Fruit fly (Drosophila melanogaster): ENCODE measurements around the gene Nnp-1.

Nnp-1 gene

DNA sequence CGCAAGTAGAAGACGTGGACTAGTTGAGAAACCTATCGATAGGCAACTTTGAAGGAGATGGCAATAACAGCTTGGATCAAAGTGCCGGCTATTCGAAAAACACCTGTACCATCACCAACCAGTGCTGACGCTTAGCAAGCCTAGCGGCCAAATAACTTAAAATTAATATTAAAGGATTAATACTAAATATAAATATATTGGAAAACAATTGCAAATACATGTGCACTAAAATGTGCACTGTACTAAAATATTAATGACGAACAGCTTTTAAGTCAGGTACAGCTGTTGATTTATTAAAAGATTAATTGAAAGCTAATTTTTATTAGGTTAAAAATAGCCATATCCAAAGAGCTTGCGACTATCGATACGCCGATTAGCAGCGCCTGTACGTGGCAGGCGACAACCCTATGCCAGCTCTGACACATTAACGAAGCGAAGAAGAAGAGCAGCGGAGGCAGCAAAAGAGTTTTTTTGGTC is 12.5 kb upstream of the Nnp-1 start, which contains the start of the genes CG9302 and beta'COP (continued):
- TF ChIP-seq eg (GFP tag; IDR thresholded peaks at IDR 0.05) (peak; percentile 28; the same call in 1 of the 3 replicates), Eip78C (GFP tag) (no peak), topi (GFP tag; optimal IDR thresholded peaks at IDR 0.05) (no peak), CG1621 (tag; optimal IDR thresholded peaks at IDR 0.05) (no peak), cyc (GFP tag; optimal IDR thresholded peaks at IDR 0.05) (peak; percentile 46), CG8119 (GFP tag; IDR thresholded peaks at IDR 0.05) (no peak), CG8632 (GFP tag; optimal IDR thresholded peaks at IDR 0.05) (no peak), esn (GFP tag; optimal IDR thresholded peaks at IDR 0.05) (peak; percentile 67), Ets96B (tag; optimal IDR thresholded peaks at IDR 0.05) (peak; percentile 60), net (GFP tag; optimal IDR thresholded peaks at IDR 0.05) (no peak), Met (GFP tag; optimal IDR thresholded peaks at IDR 0.05) (no peak), CG11762 (GFP tag; optimal IDR thresholded peaks at IDR 0.05; ENCODE audit: insufficient read depth) (peak; percentile 32), CG10631 (GFP tag; optimal IDR thresholded peaks at IDR 0.05) (peak; percentile 79), fd59A (GFP tag; optimal IDR thresholded peaks at IDR 0.05) (peak; percentile 16), Sox14 (GFP tag; optimal IDR thresholded peaks at IDR 0.05) (no peak), CG7368 (GFP tag; optimal IDR thresholded peaks at IDR 0.05) (no peak), CG16779 (tag; optimal IDR thresholded peaks at IDR 0.05) (no peak), CG9139 (GFP tag; optimal IDR thresholded peaks at IDR 0.05) (no peak), Blimp-1 (GFP tag; optimal IDR thresholded peaks at IDR 0.05) (no peak), CG3032 (tag; optimal IDR thresholded peaks at IDR 0.05) (peak; percentile 78), dac (GFP tag; optimal IDR thresholded peaks at IDR 0.05) (no peak), CG4318 (GFP tag; optimal IDR thresholded peaks at IDR 0.05) (no peak), lz (GFP tag; optimal IDR thresholded peaks at IDR 0.05) (peak; percentile 71), CG34406 (GFP tag; optimal IDR thresholded peaks at IDR 0.05) (peak; percentile 48), Hr39 (GFP tag; optimal IDR thresholded peaks at IDR 0.05) (no peak), fkh (GFP tag; optimal IDR thresholded peaks at IDR 0.05) (no peak), Hr4 (GFP tag; optimal IDR thresholded peaks at IDR 0.05) (no peak), CG11294 (GFP tag; IDR thresholded peaks at IDR 0.05) (peak; percentile 14; the same call in 1 of the 2 replicates), Sox15 (GFP tag; optimal IDR thresholded peaks at IDR 0.05) (peak; percentile 66), CG6276 (GFP tag; optimal IDR thresholded peaks at IDR 0.05) (no peak), CG31627 (GFP tag; optimal IDR thresholded peaks at IDR 0.05) (peak; percentile 61)

DNA sequence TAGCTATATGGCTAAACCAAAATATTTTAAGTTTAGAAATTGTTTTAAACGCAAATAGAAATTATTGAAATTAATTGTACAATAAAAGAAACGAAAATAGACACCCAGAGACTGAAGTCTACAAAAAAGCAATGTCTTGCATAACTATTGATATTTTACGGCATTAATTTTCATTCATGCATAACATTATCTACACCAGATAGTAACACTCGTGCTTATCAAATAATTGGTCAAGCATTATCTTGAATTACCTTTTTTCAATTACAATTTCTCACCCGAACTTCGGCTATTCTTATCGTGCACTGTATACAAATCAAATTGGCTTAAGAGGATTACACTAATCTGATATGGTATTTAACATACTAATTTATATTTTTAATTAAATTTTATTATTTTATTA is 10.1 kb upstream of the Nnp-1 start:
- TF ChIP-seq CG6163 (GFP tag; IDR thresholded peaks at IDR 0.05) (no peak), ss (GFP tag; optimal IDR thresholded peaks at IDR 0.05) (no peak), CG34406 (GFP tag; optimal IDR thresholded peaks at IDR 0.05) (no peak), CG8632 (GFP tag; optimal IDR thresholded peaks at IDR 0.05) (no peak), Sox15 (GFP tag; optimal IDR thresholded peaks at IDR 0.05) (no peak), CG8119 (GFP tag; IDR thresholded peaks at IDR 0.05) (no peak), CG15336 (GFP tag; IDR thresholded peaks at IDR 0.05) (no peak), CG10669 (GFP tag; optimal IDR thresholded peaks at IDR 0.05) (no peak), Smox (GFP tag; optimal IDR thresholded peaks at IDR 0.05) (no peak)

DNA sequence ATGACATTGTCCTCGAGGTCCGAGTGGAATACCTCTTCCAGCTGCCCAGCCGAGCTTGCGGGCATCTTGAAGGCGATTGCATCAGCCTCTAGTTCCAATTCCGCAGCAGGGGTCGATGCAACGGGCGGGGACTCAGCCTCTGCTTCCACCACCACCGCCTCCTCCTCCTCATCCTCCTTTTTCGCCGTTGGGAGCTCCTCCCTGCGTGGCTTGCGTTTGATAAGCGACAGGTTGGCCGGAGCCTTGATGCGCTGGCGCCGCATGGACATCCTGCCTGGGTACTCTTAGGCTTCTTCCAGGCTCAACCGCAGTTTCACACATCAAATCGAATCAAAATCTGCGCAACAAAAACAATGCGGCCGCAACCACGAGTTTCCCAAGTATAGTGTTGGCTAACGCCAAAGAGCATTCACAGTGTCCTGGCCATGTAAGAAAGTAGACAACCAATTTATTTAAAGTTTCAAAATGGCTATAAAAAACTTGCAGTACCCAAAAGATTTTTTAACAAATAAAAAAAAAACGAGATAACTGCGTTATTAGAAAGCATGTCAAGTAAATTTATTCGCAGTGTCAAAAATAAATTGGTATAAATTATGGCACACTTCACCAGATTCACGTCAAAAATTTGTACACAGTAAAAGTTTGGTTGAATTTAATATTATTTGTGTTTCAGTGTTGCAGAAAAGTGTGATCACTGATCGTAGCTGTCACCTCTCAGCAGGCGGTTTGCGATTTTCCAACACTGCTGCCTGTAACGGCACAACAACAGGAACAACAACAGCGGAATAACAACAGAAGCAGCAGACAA is 7.7 kb upstream of the Nnp-1 start, which contains the start of the genes Bdp1 and CG6565:
Gene Bdp1, minus strand, starts transcription at position 456 of the 808 bp plus-strand sequence.
Gene CG6565, plus strand, starts transcription at position 585 of the 808 bp plus-strand sequence.
- peak; percentile 93 for TF ChIP-seq CG11294 (GFP tag; IDR thresholded peaks at IDR 0.05)
- TF ChIP-seq CG8632 (GFP tag; optimal IDR thresholded peaks at IDR 0.05), result peak; percentile 94
- TF ChIP-seq CG34406 (GFP tag; optimal IDR thresholded peaks at IDR 0.05), result peak; percentile 96
- peak; percentile 98 for TF ChIP-seq Hr4 (GFP tag; optimal IDR thresholded peaks at IDR 0.05)
- TF ChIP-seq Eip93F (GFP tag; optimal IDR thresholded peaks at IDR 0.05), result peak; percentile 62
- TF ChIP-seq ss (GFP tag; optimal IDR thresholded peaks at IDR 0.05), result peak in 1 of 2 experiments; percentile 93
- TF ChIP-seq CG6854 (GFP tag; optimal IDR thresholded peaks at IDR 0.05), result peak; percentile 82
- peak; percentile 95 for TF ChIP-seq CG3032 (tag; optimal IDR thresholded peaks at IDR 0.05)
- peak; percentile 88 to 98 for TF ChIP-seq salr (GFP tag; optimal IDR thresholded peaks at IDR 0.05)
- TF ChIP-seq CG11762 (GFP tag; optimal IDR thresholded peaks at IDR 0.05; ENCODE audit: insufficient read depth), result peak; percentile 97
- TF ChIP-seq dac (GFP tag; optimal IDR thresholded peaks at IDR 0.05), result peak; percentile 97
- no peak for TF ChIP-seq svp (GFP tag)
- no peak for TF ChIP-seq CG9139 (GFP tag; optimal IDR thresholded peaks at IDR 0.05)
- peak; percentile 99 for TF ChIP-seq Sox15 (GFP tag; optimal IDR thresholded peaks at IDR 0.05)
- peak; percentile 97 for TF ChIP-seq Sox102F (GFP tag; optimal IDR thresholded peaks at IDR 0.05)
- peak; percentile 99 for TF ChIP-seq Ets21C (GFP tag; optimal IDR thresholded peaks at IDR 0.05)
- peak; percentile 83 for TF ChIP-seq CG1621 (tag; optimal IDR thresholded peaks at IDR 0.05)
- TF ChIP-seq fd85E (GFP tag; optimal IDR thresholded peaks at IDR 0.05), result no peak
- TF ChIP-seq Hr38 (GFP tag; optimal IDR thresholded peaks at IDR 0.05), result peak; percentile 92
- peak; percentile 95 for TF ChIP-seq Lpt (GFP tag; optimal IDR thresholded peaks at IDR 0.05)
- peak; percentile 92 for TF ChIP-seq CG7368 (GFP tag; optimal IDR thresholded peaks at IDR 0.05)
- peak; percentile 99 for TF ChIP-seq acj6 (GFP tag; optimal IDR thresholded peaks at IDR 0.05)

All from whole organism, prepupa.